Fruit fly (Drosophila melanogaster) whole organism, embryonic: ENCODE data around the gene Msh6.

ENCODE experiments used
- Blimp-1 ChIP-seq: fragments of 200-800 bp; sonication (Bioruptor generic); optimal IDR thresholded peaks from 3 replicates; lab custom pipeline; 2018; ENCODE audit warnings: missing biosample characterization, missing genetic modification characterization, mild to moderate bottlenecking, moderate library complexity, missing genetic modification reagents
- CG10431 ChIP-seq: fragments of 200-800 bp; sonication (Bioruptor generic); optimal IDR thresholded peaks from 3 replicates; lab custom pipeline; 2018; ENCODE audit warnings: missing biosample characterization, mild to moderate bottlenecking, missing genetic modification characterization
- CG11085 ChIP-seq: fragments of 200-800 bp; sonication (Bioruptor generic); IDR thresholded peaks from 2 replicates; pipeline ENCODE4 v1.3.6; 2022; ENCODE audit warnings: missing biosample characterization, missing genetic modification characterization
- CG11093 ChIP-seq: fragments of 200-800 bp; sonication (Bioruptor generic); IDR thresholded peaks from 3 replicates; pipeline ENCODE4 v1.3.6; 2022; ENCODE audit warnings: missing biosample characterization, missing genetic modification characterization
- CG11723 ChIP-seq: fragments of 200-800 bp; sonication (Bioruptor generic); optimal IDR thresholded peaks from 2 replicates; lab custom pipeline; 2017; ENCODE audit warnings: missing biosample characterization, mild to moderate bottlenecking, missing genetic modification characterization
- CG12942 ChIP-seq: fragments of 200-800 bp; sonication (Bioruptor generic); optimal IDR thresholded peaks from 3 replicates; lab custom pipeline; 2016; ENCODE audit warnings: missing biosample characterization, missing genetic modification characterization
- CG13775 ChIP-seq: fragments of 200-800 bp; sonication (Bioruptor generic); optimal IDR thresholded peaks from 3 replicates; lab custom pipeline; 2017; ENCODE audit warnings: missing biosample characterization, mild to moderate bottlenecking, missing genetic modification characterization
- CG16779 ChIP-seq: fragments of 200-800 bp; sonication (Bioruptor generic); IDR thresholded peaks from 2 replicates; pipeline ENCODE4 v1.3.6; 2022; ENCODE audit warnings: missing biosample characterization, missing genetic modification characterization
- CG17829 ChIP-seq: fragments of 200-800 bp; optimal IDR thresholded peaks from 2 replicates; lab custom pipeline; 2019; ENCODE audit warnings: missing biosample characterization, mild to moderate bottlenecking, missing genetic modification characterization, moderate library complexity
- CG18011 ChIP-seq: fragments of 200-800 bp; sonication (Bioruptor generic); optimal IDR thresholded peaks from 2 replicates; lab custom pipeline; 2017; ENCODE audit warnings: missing biosample characterization, missing genetic modification characterization, mild to moderate bottlenecking, moderate library complexity, missing genotype
- CG2120 ChIP-seq: fragments of 200-800 bp; sonication (Bioruptor generic); optimal IDR thresholded peaks from 3 replicates; lab custom pipeline; 2016; ENCODE audit warnings: missing biosample characterization, missing genetic modification characterization
- CG32532 ChIP-seq: fragments of 200-800 bp; sonication (Bioruptor generic); IDR thresholded peaks from 2 replicates; pipeline ENCODE4 v1.3.6; 2022; ENCODE audit warnings: missing biosample characterization, missing genetic modification characterization
- CG4360 ChIP-seq: fragments of 200-800 bp; sonication (Bioruptor generic); IDR thresholded peaks from 2 replicates; pipeline ENCODE4 v1.3.6; 2022; ENCODE audit warnings: missing biosample characterization, missing genetic modification characterization
- CG4854 ChIP-seq: fragments of 200-800 bp; sonication (Bioruptor generic); optimal IDR thresholded peaks from 2 replicates; lab custom pipeline; 2016; ENCODE audit warnings: missing biosample characterization, missing genetic modification characterization, inconsistent platforms
- CG7372 ChIP-seq: fragments of 200-800 bp; sonication (Bioruptor generic); IDR thresholded peaks from 2 replicates; pipeline ENCODE4 v1.3.6; 2022; ENCODE audit warnings: missing biosample characterization, missing genetic modification characterization
- CG9932 ChIP-seq: fragments of 200-800 bp; sonication (Bioruptor generic); IDR thresholded peaks from 2 replicates; pipeline ENCODE4 v1.3.6; 2022; ENCODE audit warnings: missing biosample characterization, missing genetic modification characterization
- Chrac-16 ChIP-seq: fragments of 200-800 bp; sonication (Bioruptor generic); optimal IDR thresholded peaks from 3 replicates; lab custom pipeline; 2016; ENCODE audit warnings: missing biosample characterization, missing genetic modification characterization
- CoRest ChIP-seq: fragments of 200-800 bp; sonication (Bioruptor generic); optimal IDR thresholded peaks from 3 replicates; lab custom pipeline; 2018; ENCODE audit warnings: missing biosample characterization, mild to moderate bottlenecking, missing genetic modification characterization, moderate library complexity
- Dbx ChIP-seq: fragments of 200-800 bp; sonication (Bioruptor generic); IDR thresholded peaks from 3 replicates; pipeline ENCODE4 v1.3.6; 2022; ENCODE audit warnings: missing biosample characterization, missing genetic modification characterization
- Dip3 ChIP-seq: fragments of 200-800 bp; sonication (Bioruptor generic); optimal IDR thresholded peaks from 3 replicates; lab custom pipeline; 2016; ENCODE audit warnings: missing biosample characterization, missing genetic modification characterization
- Doc2 ChIP-seq: fragments of 200-800 bp; sonication (Bioruptor generic); IDR thresholded peaks from 2 replicates; pipeline ENCODE4 v1.3.6; 2022; ENCODE audit warnings: missing biosample characterization, missing genetic modification characterization
- Dp ChIP-seq: fragments of 200-800 bp; sonication (Bioruptor generic); optimal IDR thresholded peaks from 2 replicates; lab custom pipeline; 2018; ENCODE audit warnings: missing biosample characterization, mild to moderate bottlenecking, missing genetic modification characterization, moderate library complexity
- Fer1 ChIP-seq: fragments of 200-800 bp; sonication (Bioruptor generic); optimal IDR thresholded peaks from 2 replicates; lab custom pipeline; 2017; ENCODE audit warnings: missing biosample characterization, mild to moderate bottlenecking, missing genetic modification characterization
- Hey ChIP-seq: fragments of 200-800 bp; sonication (Bioruptor generic); optimal IDR thresholded peaks from 3 replicates; lab custom pipeline; 2018; ENCODE audit warnings: missing biosample characterization, mild to moderate bottlenecking, missing genetic modification characterization
- HmgD ChIP-seq: fragments of 200-800 bp; sonication (Bioruptor generic); optimal IDR thresholded peaks from 3 replicates; lab custom pipeline; 2016; ENCODE audit warnings: missing biosample characterization, missing genetic modification characterization
- Hsf ChIP-seq: fragments of 200-800 bp; sonication (Bioruptor generic); optimal IDR thresholded peaks from 3 replicates; lab custom pipeline; 2016; ENCODE audit warnings: missing biosample characterization, missing genetic modification characterization
- Myb ChIP-seq: fragments of 200-800 bp; sonication (Bioruptor generic); optimal IDR thresholded peaks from 2 replicates; lab custom pipeline; 2016; ENCODE audit warnings: missing biosample characterization, missing genetic modification characterization
- Nf-YC ChIP-seq: fragments of 200-800 bp; optimal IDR thresholded peaks from 3 replicates; lab custom pipeline; 2019; ENCODE audit warnings: missing biosample characterization, mild to moderate bottlenecking, missing genetic modification characterization, moderate library complexity
- Pdp1 ChIP-seq, 2 experiments: fragments of 200-800 bp; sonication (Bioruptor generic); optimal IDR thresholded peaks; 3 replicates each; lab custom pipeline; 2016; ENCODE audit warnings: missing biosample characterization in 2 of 2, missing genetic modification characterization in 2 of 2, mild to moderate bottlenecking in 1 of 2, moderate library complexity in 1 of 2
- Ptx1 ChIP-seq: fragments of 200-800 bp; sonication (Bioruptor generic); IDR thresholded peaks from 2 replicates; pipeline ENCODE4 v1.3.6; 2022; ENCODE audit warnings: missing biosample characterization, missing genetic modification characterization
- Usf ChIP-seq: fragments of 200-800 bp; sonication (Bioruptor generic); optimal IDR thresholded peaks from 2 replicates; lab custom pipeline; 2017; ENCODE audit warnings: missing genotype, missing biosample characterization, missing genetic modification characterization
- ab ChIP-seq: fragments of 200-800 bp; sonication (Bioruptor generic); optimal IDR thresholded peaks from 2 replicates; lab custom pipeline; 2016; ENCODE audit warnings: missing biosample characterization, missing genetic modification characterization
- ap ChIP-seq: fragments of 200-800 bp; sonication (Bioruptor generic); IDR thresholded peaks from 2 replicates; pipeline ENCODE4 v1.3.6; 2022; ENCODE audit warnings: missing biosample characterization, missing genetic modification characterization
- caup ChIP-seq: fragments of 200-800 bp; sonication (Bioruptor generic); optimal IDR thresholded peaks from 3 replicates; lab custom pipeline; 2017; ENCODE audit warnings: missing biosample characterization, mild to moderate bottlenecking, missing genetic modification characterization, moderate library complexity; ENCODE audit not compliant: severe bottlenecking
- ems ChIP-seq: fragments of 200-800 bp; sonication (Bioruptor generic); optimal IDR thresholded peaks from 3 replicates; lab custom pipeline; 2016; ENCODE audit warnings: missing biosample characterization, missing genetic modification characterization
- fd96Cb ChIP-seq: fragments of 200-800 bp; sonication (Bioruptor generic); optimal IDR thresholded peaks from 2 replicates; lab custom pipeline; 2018; ENCODE audit warnings: missing biosample characterization, mild to moderate bottlenecking, missing genetic modification characterization, moderate library complexity
- gro ChIP-seq: fragments of 200-800 bp; sonication (Bioruptor generic); optimal IDR thresholded peaks from 2 replicates; lab custom pipeline; 2016; ENCODE audit warnings: missing biosample characterization, missing genetic modification characterization
- insv ChIP-seq, 2 experiments: fragments of 200-800 bp; sonication (Bioruptor generic); optimal IDR thresholded peaks; 3 replicates each; lab custom pipeline; 2016 to 2018; ENCODE audit warnings: missing biosample characterization in 2 of 2, missing genetic modification characterization in 2 of 2
- jing ChIP-seq: fragments of 200-800 bp; sonication (Bioruptor generic); optimal IDR thresholded peaks from 2 replicates; lab custom pipeline; 2018; ENCODE audit warnings: missing biosample characterization, mild to moderate bottlenecking, missing genetic modification characterization
- maf-S ChIP-seq: fragments of 200-800 bp; sonication (Bioruptor generic); optimal IDR thresholded peaks from 2 replicates; lab custom pipeline; 2016; ENCODE audit warnings: missing biosample characterization, missing genetic modification characterization
- otp ChIP-seq: fragments of 200-800 bp; sonication (Bioruptor generic); IDR thresholded peaks from 3 replicates; pipeline ENCODE4, ENCODE4 v1.3.6; 2022; ENCODE audit warnings: missing biosample characterization, missing genetic modification characterization
- pb ChIP-seq: fragments of 200-800 bp; sonication (Bioruptor generic); optimal IDR thresholded peaks from 3 replicates; lab custom pipeline; 2016; ENCODE audit warnings: missing biosample characterization, missing genetic modification characterization
- pita ChIP-seq: fragments of 200-800 bp; sonication (Bioruptor generic); optimal IDR thresholded peaks from 2 replicates; lab custom pipeline; 2017; ENCODE audit warnings: missing biosample characterization, mild to moderate bottlenecking, missing genetic modification characterization
- sens-2 ChIP-seq: fragments of 200-800 bp; sonication (Bioruptor generic); IDR thresholded peaks from 2 replicates; pipeline ENCODE4 v1.3.6; 2022; ENCODE audit warnings: missing biosample characterization, missing genetic modification characterization
- sima ChIP-seq: fragments of 200-800 bp; sonication (Bioruptor generic); optimal IDR thresholded peaks from 2 replicates; lab custom pipeline; 2016; ENCODE audit warnings: missing biosample characterization, missing genetic modification characterization
- sisA ChIP-seq: fragments of 200-800 bp; sonication (Bioruptor generic); IDR thresholded peaks from 2 replicates; pipeline ENCODE4 v1.3.6; 2022; ENCODE audit warnings: missing biosample characterization, missing genetic modification characterization
- tgo ChIP-seq: fragments of 200-800 bp; sonication (Bioruptor generic); IDR thresholded peaks from 3 replicates; pipeline ENCODE4 v1.3.6; 2022; ENCODE audit warnings: missing biosample characterization, missing genetic modification characterization
- trh ChIP-seq: fragments of 200-800 bp; sonication (Bioruptor generic); optimal IDR thresholded peaks from 2 replicates; lab custom pipeline; 2016; ENCODE audit warnings: missing biosample characterization, missing genetic modification characterization
- yki ChIP-seq: fragments of >200 bp; optimal IDR thresholded peaks from 3 replicates; lab custom pipeline; 2018

The Msh6 gene

DNA sequence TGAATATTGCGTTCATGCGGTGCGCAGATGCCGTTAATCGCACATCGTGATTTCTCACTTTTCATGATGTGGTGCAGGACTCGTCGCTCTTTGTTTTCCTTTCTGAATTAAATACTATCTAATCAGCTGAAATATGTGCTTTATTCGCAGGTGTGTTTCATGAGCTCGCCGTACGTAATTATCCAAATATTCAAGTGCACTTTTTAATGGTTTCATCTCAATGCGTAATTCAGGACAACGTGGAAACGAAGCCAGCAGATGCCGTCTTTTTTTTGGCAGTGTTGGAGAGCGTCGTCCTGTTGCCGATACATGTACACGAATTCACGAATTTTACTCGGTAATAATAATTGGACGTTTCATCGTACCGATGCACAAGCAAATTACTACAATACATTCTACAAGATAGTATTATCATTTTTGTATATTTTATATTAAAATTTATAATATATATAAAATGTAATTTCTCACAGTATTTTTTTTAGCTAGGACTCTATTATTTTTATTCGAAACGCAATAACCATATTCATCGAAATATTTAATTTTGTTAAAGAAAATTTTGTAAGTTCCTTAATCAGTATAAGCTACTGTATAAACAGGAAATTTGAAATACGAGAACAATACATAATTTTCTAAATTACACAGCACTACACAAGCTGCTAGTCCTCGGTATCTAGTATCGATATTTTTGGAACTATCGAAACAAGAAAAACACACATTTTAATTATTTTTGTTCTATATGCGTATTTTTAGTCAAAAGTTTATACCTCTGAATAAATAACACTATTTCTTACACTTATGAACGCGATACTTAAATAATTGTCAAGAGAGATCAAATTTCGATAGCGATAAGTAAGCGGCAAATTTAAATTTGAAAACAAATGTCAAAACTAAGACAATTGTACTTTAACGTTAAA, 21.4 kb downstream of the Msh6 start, which contains the start of gene CG12316 (continued):
- TF ChIP-seq jing: peak; percentile 77
- TF ChIP-seq yki (lab: Kevin White, UChicago): no peak
- TF ChIP-seq CG18011 (GFP tag; lab: Kevin White, UChicago): peak; percentile 81
- peak; percentile 73 for TF ChIP-seq CG32532 (GFP tag; lab: Robert Waterston, UW)
- peak; percentile 76 for TF ChIP-seq CG11093
- peak; percentile 93 for TF ChIP-seq CoRest
- peak; percentile 71 for TF ChIP-seq sens-2
- TF ChIP-seq Blimp-1 (GFP tag; lab: Kevin White, UChicago): peak; percentile 84
- TF ChIP-seq caup (GFP tag; lab: Kevin White, UChicago): peak; percentile 90
- TF ChIP-seq ap (GFP tag; lab: Robert Waterston, UW): peak; percentile 50; the same call in 1 of the 2 replicates
- peak; percentile 62; the same call in 1 of the 2 replicates for TF ChIP-seq CG16779
- peak; percentile 89 for TF ChIP-seq maf-S (GFP tag; lab: Kevin White, UChicago)
- TF ChIP-seq Fer1 (GFP tag; lab: Kevin White, UChicago): peak; percentile 96
- peak; percentile 94 for TF ChIP-seq pb (GFP tag; lab: Kevin White, UChicago)
- peak; percentile 74 for TF ChIP-seq sisA
- TF ChIP-seq sima (GFP tag; lab: Kevin White, UChicago): peak; percentile 84
- no peak for TF ChIP-seq pita
- peak in 1 of 2 experiments; percentile 93 for TF ChIP-seq Pdp1 (GFP tag; optimal IDR thresholded peaks at IDR 0.05; lab: Kevin White, UChicago)
- TF ChIP-seq Nf-YC (tag; lab: Kevin White, UChicago): peak; percentile 82
- TF ChIP-seq Ptx1 (GFP tag; lab: Robert Waterston, UW): peak; percentile 71
- TF ChIP-seq CG4360 (GFP tag; lab: Robert Waterston, UW): 0 out of 2 replicates have a peak, but pooled peaks have one; percentile 7
- TF ChIP-seq insv (GFP tag; optimal IDR thresholded peaks at IDR 0.05; lab: Kevin White, UChicago): peak; percentile 23 to 70
- peak; percentile 72 for TF ChIP-seq CG7372
- TF ChIP-seq HmgD: peak; percentile 76
- TF ChIP-seq Myb (GFP tag; lab: Kevin White, UChicago): peak; percentile 77
- peak; percentile 75 for TF ChIP-seq Hey (tag; lab: Kevin White, UChicago)
- TF ChIP-seq Doc2 (GFP tag; lab: Robert Waterston, UW): no peak; the same call in 1 of the 2 replicates
- TF ChIP-seq CG10431 (GFP tag; lab: Kevin White, UChicago): peak; percentile 79
- peak; percentile 92 for TF ChIP-seq gro (GFP tag; lab: Kevin White, UChicago)
- peak; percentile 73 for TF ChIP-seq tgo (GFP tag; lab: Robert Waterston, UW)
- peak; percentile 76 for TF ChIP-seq Dp (GFP tag; lab: Kevin White, UChicago)
- peak; percentile 57 for TF ChIP-seq ab (GFP tag; lab: Kevin White, UChicago)
- no peak for TF ChIP-seq CG11085 (GFP tag; lab: Robert Waterston, UW)
- peak; percentile 81 for TF ChIP-seq CG12942 (GFP tag; lab: Kevin White, UChicago)
- peak; percentile 81 for TF ChIP-seq CG9932 (GFP tag; lab: Robert Waterston, UW)
- TF ChIP-seq CG17829 (tag; lab: Kevin White, UChicago): peak; percentile 93
- peak; percentile 89 for TF ChIP-seq Usf (GFP tag; lab: Kevin White, UChicago)
- TF ChIP-seq Dbx (GFP tag; lab: Robert Waterston, UW): peak; percentile 79
- peak; percentile 42 for TF ChIP-seq trh
- TF ChIP-seq Chrac-16 (GFP tag; lab: Kevin White, UChicago): peak; percentile 86
- TF ChIP-seq fd96Cb (tag; lab: Kevin White, UChicago): peak; percentile 87
- TF ChIP-seq otp (GFP tag; lab: Robert Waterston, UW): peak; percentile 83; the same call in 2 of the 3 replicates
- peak; percentile 94 for TF ChIP-seq CG13775 (GFP tag; lab: Kevin White, UChicago)
- TF ChIP-seq Hsf (GFP tag; lab: Kevin White, UChicago): peak; percentile 93
- TF ChIP-seq Dip3 (GFP tag; lab: Kevin White, UChicago): peak; percentile 91
- peak; percentile 86 for TF ChIP-seq CG4854
- TF ChIP-seq CG11723 (GFP tag; lab: Kevin White, UChicago): peak; percentile 89
- TF ChIP-seq ems: peak; percentile 95
- TF ChIP-seq CG2120 (GFP tag; lab: Kevin White, UChicago): peak; percentile 92
